Fruit fly (Drosophila melanogaster): ENCODE data around the gene promL.
A peak's percentile ranks its signal among the peaks of the same experiment; 100 is the strongest.

promL gene

dm6 chr3L:3127544-3127943, at the start of gene promL (continued):
- TF ChIP-seq CG5953 (GFP tag; IDR thresholded peaks at IDR 0.05) (no peak), CG10565 (GFP tag; optimal IDR thresholded peaks at IDR 0.05) (no peak), CG31365 (tag; optimal IDR thresholded peaks at IDR 0.05) (peak; percentile 37), pb (GFP tag; optimal IDR thresholded peaks at IDR 0.05) (peak; percentile 67), Pdp1 (GFP tag; optimal IDR thresholded peaks at IDR 0.05) (peak; percentile 32 to 86), CG10462 (GFP tag; optimal IDR thresholded peaks at IDR 0.05) (peak; percentile 48), CG14014 (GFP tag; IDR thresholded peaks at IDR 0.05) (peak; percentile 33; the same call in 1 of the 2 replicates), Dref (GFP tag; IDR thresholded peaks at IDR 0.05) (no peak), unc-4 (GFP tag; IDR thresholded peaks at IDR 0.05; ENCODE audit: partially characterized antibody) (no peak), sqz (GFP tag; optimal IDR thresholded peaks at IDR 0.05) (peak; percentile 40), CG4328 (GFP tag; optimal IDR thresholded peaks at IDR 0.05) (peak; percentile 49), Dp (GFP tag; optimal IDR thresholded peaks at IDR 0.05) (peak; percentile 77), chinmo (GFP tag; IDR thresholded peaks at IDR 0.05; ENCODE audit: partially characterized antibody) (0 out of 4 replicates have a peak, but pooled peaks have one; percentile 61), CG4820 (GFP tag; optimal IDR thresholded peaks at IDR 0.05) (no peak), dimm (GFP tag; IDR thresholded peaks at IDR 0.05) (no peak), CG10321 (GFP tag; IDR thresholded peaks at IDR 0.05) (no peak), slbo (GFP tag; IDR thresholded peaks at IDR 0.05) (no peak), Adf1 (GFP tag; IDR thresholded peaks at IDR 0.05) (no peak; the same call in 1 of the 2 replicates), otp (GFP tag; IDR thresholded peaks at IDR 0.05) (no peak), Bgb (GFP tag; IDR thresholded peaks at IDR 0.05; ENCODE audit: partially characterized antibody) (peak; percentile 47; the same call in 1 of the 2 replicates), CG9932 (GFP tag; IDR thresholded peaks at IDR 0.05) (no peak), CG3726 (GFP tag; IDR thresholded peaks at IDR 0.05) (no peak), CoRest (tag; optimal IDR thresholded peaks at IDR 0.05) (peak; percentile 86), Max (GFP tag; optimal IDR thresholded peaks at IDR 0.05) (peak; percentile 11), slp2 (GFP tag; optimal IDR thresholded peaks at IDR 0.05) (peak; percentile 50), nerfin-1 (tag; optimal IDR thresholded peaks at IDR 0.05) (peak; percentile 57), ham (GFP tag; IDR thresholded peaks at IDR 0.05) (no peak), Sin3A (optimal IDR thresholded peaks at IDR 0.05) (peak; percentile 42), Sox100B (GFP tag; optimal IDR thresholded peaks at IDR 0.05) (peak; percentile 18), Camta (GFP tag; optimal IDR thresholded peaks at IDR 0.05) (peak; percentile 57), CG17829 (tag; optimal IDR thresholded peaks at IDR 0.05) (peak; percentile 75), CG14710 (tag; optimal IDR thresholded peaks at IDR 0.05) (peak; percentile 75), mld (GFP tag; IDR thresholded peaks at IDR 0.05; ENCODE audit: partially characterized antibody) (no peak), CG33557 (GFP tag; optimal IDR thresholded peaks at IDR 0.05) (peak; percentile 47), MESR4 (GFP tag; optimal IDR thresholded peaks at IDR 0.05) (peak; percentile 89), Hmr (GFP tag; optimal IDR thresholded peaks at IDR 0.05) (peak; percentile 93), crol (GFP tag; IDR thresholded peaks at IDR 0.05) (no peak), Kr (GFP tag; optimal IDR thresholded peaks at IDR 0.05) (no peak), Xbp1 (GFP tag; optimal IDR thresholded peaks at IDR 0.05) (peak; percentile 33), Deaf1 (tag; optimal IDR thresholded peaks at IDR 0.05) (peak; percentile 40), Stat92E (GFP tag; optimal IDR thresholded peaks at IDR 0.05) (peak in 1 of 3 experiments; percentile 86), aop (GFP tag; IDR thresholded peaks at IDR 0.05) (no peak), lab (GFP tag; optimal IDR thresholded peaks at IDR 0.05) (peak; percentile 81), corto (GFP tag; optimal IDR thresholded peaks at IDR 0.05) (peak; percentile 34), ind (GFP tag; optimal IDR thresholded peaks at IDR 0.05) (no peak), lov (optimal IDR thresholded peaks at IDR 0.05) (no peak), lov (GFP tag; IDR thresholded peaks at IDR 0.05) (peak; percentile 61; the same call in 2 of the 3 replicates), row (GFP tag; IDR thresholded peaks at IDR 0.05) (0 out of 3 replicates have a peak, but pooled peaks have one; percentile 31), Rfx (GFP tag; IDR thresholded peaks at IDR 0.05) (peak; percentile 77), ewg (GFP tag; optimal IDR thresholded peaks at IDR 0.05) (peak; percentile 48), Dip2 (GFP tag; IDR thresholded peaks at IDR 0.05) (no peak)
